Worm (Caenorhabditis elegans) whole organism, L3 larva: ENCODE results near the gene taco-1.

ENCODE experiments used
- ZK546.5 ChIP-seq: sonication (generic microtip); optimal IDR thresholded peaks from 2 replicates; lab custom pipeline; 2017; ENCODE audit warnings: missing biosample characterization, missing genetic modification characterization
- ama-1 ChIP-seq: fragments of 150-350 bp; optimal IDR thresholded peaks from 2 replicates; lab custom pipeline; 2018
- ceh-16 ChIP-seq: sonication (generic microtip); optimal IDR thresholded peaks from 2 replicates; lab custom pipeline; 2017; ENCODE audit warnings: missing biosample characterization, missing genetic modification characterization
- ceh-28 ChIP-seq: fragments of 150-350 bp; optimal IDR thresholded peaks from 2 replicates; lab custom pipeline; 2014; ENCODE audit warnings: missing biosample characterization, missing genetic modification reagents, missing genetic modification characterization
- ceh-82 ChIP-seq: fragments of 150-350 bp; optimal IDR thresholded peaks from 2 replicates; lab custom pipeline; 2014; ENCODE audit warnings: missing biosample characterization, missing genetic modification characterization
- ceh-9 ChIP-seq: sonication (generic microtip); optimal IDR thresholded peaks from 2 replicates; lab custom pipeline; 2018; ENCODE audit warnings: missing biosample characterization, missing genetic modification characterization
- daf-12 ChIP-seq: fragments of 150-350 bp; optimal IDR thresholded peaks from 2 replicates; lab custom pipeline; 2014; ENCODE audit warnings: missing biosample characterization, missing genetic modification reagents, missing genetic modification characterization
- egl-27 ChIP-seq: sonication (generic microtip); optimal IDR thresholded peaks from 4 replicates; lab custom pipeline; 2017; ENCODE audit warnings: missing biosample characterization, missing genetic modification reagents, missing genetic modification characterization
- egl-5 ChIP-seq: fragments of 150-350 bp; optimal IDR thresholded peaks from 2 replicates; lab custom pipeline; 2017; ENCODE audit warnings: missing biosample characterization, missing genetic modification reagents, missing genetic modification characterization, inconsistent platforms
- elt-1 ChIP-seq: fragments of 150-350 bp; optimal IDR thresholded peaks from 2 replicates; lab custom pipeline; 2014; ENCODE audit warnings: missing biosample characterization, missing genetic modification characterization
- elt-3 ChIP-seq, 3 experiments: fragments of 150-350 bp in 1 of 3; sonication (generic microtip) in 2 of 3; optimal IDR thresholded peaks; 2 replicates in 2 of 3; 4 replicates in 1 of 3; lab custom pipeline; 2014 to 2017; ENCODE audit warnings: missing biosample characterization in 3 of 3, missing genetic modification characterization in 3 of 3
- eor-1 ChIP-seq, 2 experiments: fragments of 150-350 bp; optimal IDR thresholded peaks; 2 replicates each; lab custom pipeline; 2014 to 2018; ENCODE audit warnings: missing biosample characterization in 2 of 2, missing genetic modification characterization in 2 of 2
- fkh-10 ChIP-seq: sonication (generic microtip); optimal IDR thresholded peaks from 2 replicates; lab custom pipeline; 2017; ENCODE audit warnings: missing biosample characterization, missing genetic modification reagents, missing genetic modification characterization
- lin-15B ChIP-seq: fragments of 150-350 bp; optimal IDR thresholded peaks from 2 replicates; lab custom pipeline; 2014; ENCODE audit warnings: missing biosample characterization, missing genetic modification characterization
- lin-39 ChIP-seq: fragments of 150-350 bp; optimal IDR thresholded peaks from 2 replicates; lab custom pipeline; 2018; ENCODE audit warnings: missing biosample characterization, missing genetic modification reagents, missing genetic modification characterization
- lsy-12 ChIP-seq: sonication (generic microtip); optimal IDR thresholded peaks from 2 replicates; lab custom pipeline; 2016; ENCODE audit warnings: mild to moderate bottlenecking, missing genetic modification characterization, missing compliant biosample characterization
- nhr-11 ChIP-seq: fragments of 150-350 bp; optimal IDR thresholded peaks from 2 replicates; lab custom pipeline; 2014; ENCODE audit warnings: missing biosample characterization, missing genetic modification characterization
- nhr-12 ChIP-seq: fragments of 150-350 bp; optimal IDR thresholded peaks from 2 replicates; lab custom pipeline; 2014; ENCODE audit warnings: missing biosample characterization, missing genetic modification characterization
- nhr-23 ChIP-seq: fragments of 150-350 bp; optimal IDR thresholded peaks from 2 replicates; lab custom pipeline; 2014; ENCODE audit warnings: missing biosample characterization, missing genetic modification reagents, missing genetic modification characterization
- nhr-237 ChIP-seq: fragments of 150-350 bp; optimal IDR thresholded peaks from 2 replicates; lab custom pipeline; 2014; ENCODE audit warnings: missing biosample characterization, missing genetic modification characterization
- nhr-25 ChIP-seq: sonication (generic microtip); optimal IDR thresholded peaks from 2 replicates; lab custom pipeline; 2017; ENCODE audit warnings: missing biosample characterization, missing genetic modification characterization
- nhr-28 ChIP-seq: fragments of 150-350 bp; optimal IDR thresholded peaks from 2 replicates; lab custom pipeline; 2014; ENCODE audit warnings: missing biosample characterization, missing genetic modification characterization
- nhr-43 ChIP-seq: sonication (generic microtip); optimal IDR thresholded peaks from 2 replicates; lab custom pipeline; 2016; ENCODE audit warnings: mild to moderate bottlenecking, missing genetic modification characterization, missing compliant biosample characterization; ENCODE audit not compliant: poor library complexity, severe bottlenecking
- nhr-67 ChIP-seq: fragments of 150-350 bp; optimal IDR thresholded peaks from 2 replicates; lab custom pipeline; 2014; ENCODE audit warnings: missing biosample characterization, missing genetic modification characterization
- nhr-76 ChIP-seq: fragments of 150-350 bp; sonication (generic microtip); optimal IDR thresholded peaks from 5 replicates; lab custom pipeline; 2014; ENCODE audit warnings: missing biosample characterization, missing genetic modification characterization
- nhr-77 ChIP-seq: fragments of 150-350 bp; optimal IDR thresholded peaks from 2 replicates; lab custom pipeline; 2014; ENCODE audit warnings: missing biosample characterization, missing genetic modification characterization
- pha-4 ChIP-seq: fragments of 150-350 bp; optimal IDR thresholded peaks from 2 replicates; lab custom pipeline; 2014; ENCODE audit warnings: missing biosample characterization, missing genetic modification reagents, missing genetic modification characterization
- pqm-1 ChIP-seq: fragments of 150-350 bp; optimal IDR thresholded peaks from 2 replicates; lab custom pipeline; 2017; ENCODE audit warnings: missing biosample characterization, missing genetic modification characterization, inconsistent platforms
- skn-1 ChIP-seq: fragments of 150-350 bp; optimal IDR thresholded peaks from 2 replicates; lab custom pipeline; 2014; ENCODE audit warnings: missing biosample characterization, missing genetic modification characterization
- snpc-4 ChIP-seq: fragments of 150-350 bp; optimal IDR thresholded peaks from 2 replicates; lab custom pipeline; 2014; ENCODE audit warnings: missing biosample characterization, missing genetic modification characterization
- tbx-2 ChIP-seq: sonication (generic microtip); optimal IDR thresholded peaks from 2 replicates; lab custom pipeline; 2016; ENCODE audit warnings: mild to moderate bottlenecking, missing genetic modification characterization, missing compliant biosample characterization
- ztf-11 ChIP-seq: fragments of 150-350 bp; optimal IDR thresholded peaks from 2 replicates; lab custom pipeline; 2014; ENCODE audit warnings: missing biosample characterization, missing genetic modification characterization

Gene taco-1

DNA sequence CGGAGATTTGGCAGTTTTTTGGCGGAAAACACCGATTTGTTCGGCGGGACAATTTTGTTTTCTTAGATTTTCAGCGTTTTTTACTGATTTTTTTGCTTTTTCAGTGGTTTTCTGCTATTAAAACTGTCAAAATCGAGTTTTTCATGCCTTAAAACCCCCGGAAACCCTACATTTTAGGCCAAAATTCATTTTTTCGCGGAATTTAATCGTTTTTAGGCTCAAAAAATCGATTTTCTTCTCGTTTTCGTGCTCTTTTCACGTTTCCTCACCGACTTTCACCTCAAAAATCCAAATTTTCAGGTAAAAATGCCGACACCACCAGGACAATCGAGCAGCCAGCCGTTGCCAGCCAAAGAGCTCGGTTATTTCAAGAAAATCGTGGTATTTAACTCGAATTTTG is 48.4 kb upstream of the taco-1 start, which contains the start of gene hpo-29:
hpo-29 (plus strand) TSS at position 301 of the 400 bp plus-strand sequence.
- TF ChIP-seq egl-5 (tag; lab: Kevin White, UChicago): no peak
- TF ChIP-seq ceh-28 (tag; lab: Kevin White, UChicago): no peak
- no peak for TF ChIP-seq eor-1 (tag; optimal IDR thresholded peaks at IDR 0.05; lab: Kevin White, UChicago)
- TF ChIP-seq skn-1 (tag; lab: Kevin White, UChicago): no peak
- no peak for TF ChIP-seq nhr-76 (tag; lab: Kevin White, UChicago)
- TF ChIP-seq nhr-11 (tag; lab: Kevin White, UChicago): no peak
- TF ChIP-seq ceh-9 (tag; lab: Kevin White, UChicago): no peak
- TF ChIP-seq nhr-25: no peak
- no peak for TF ChIP-seq ama-1 (lab: Kevin White, UChicago)
- TF ChIP-seq ceh-16: no peak
- no peak for TF ChIP-seq lin-15B (tag; lab: Kevin White, UChicago)
- no peak for TF ChIP-seq fkh-10
- TF ChIP-seq tbx-2: no peak
- no peak for TF ChIP-seq pqm-1 (tag; lab: Kevin White, UChicago)
- no peak for TF ChIP-seq ceh-82 (tag; lab: Kevin White, UChicago)
- TF ChIP-seq egl-27 (tag; lab: Kevin White, UChicago): no peak
- TF ChIP-seq, all 47 proteins: peak for 0

DNA sequence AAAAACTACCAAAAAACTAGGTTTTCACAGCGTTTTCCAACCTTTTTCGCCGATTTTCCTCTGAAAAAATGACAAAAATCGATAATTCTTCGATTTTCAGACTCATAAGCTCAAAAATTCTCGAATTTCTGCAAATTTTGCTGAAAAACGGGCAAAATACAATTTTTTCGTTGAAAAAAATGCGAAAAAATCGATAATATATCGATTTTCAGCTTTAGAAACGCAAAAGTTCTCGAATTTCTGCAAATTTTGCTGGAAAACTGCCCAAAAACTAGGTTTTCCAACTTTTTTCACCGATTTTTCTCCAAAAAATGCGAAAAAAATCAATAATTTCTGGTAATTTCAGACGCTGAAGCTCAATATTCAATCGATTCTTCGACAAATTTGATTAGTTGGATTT is 32.5 kb upstream of the taco-1 start:
- peak; percentile 60 for TF ChIP-seq ceh-28 (tag; lab: Kevin White, UChicago)
- TF ChIP-seq skn-1 (tag; lab: Kevin White, UChicago): no peak
- no peak for TF ChIP-seq fkh-10
- TF ChIP-seq nhr-12 (tag; lab: Kevin White, UChicago): no peak
- TF ChIP-seq snpc-4 (tag; lab: Kevin White, UChicago): no peak
- no peak for TF ChIP-seq ama-1 (lab: Kevin White, UChicago)
- TF ChIP-seq elt-1 (tag; lab: Kevin White, UChicago): no peak

DNA sequence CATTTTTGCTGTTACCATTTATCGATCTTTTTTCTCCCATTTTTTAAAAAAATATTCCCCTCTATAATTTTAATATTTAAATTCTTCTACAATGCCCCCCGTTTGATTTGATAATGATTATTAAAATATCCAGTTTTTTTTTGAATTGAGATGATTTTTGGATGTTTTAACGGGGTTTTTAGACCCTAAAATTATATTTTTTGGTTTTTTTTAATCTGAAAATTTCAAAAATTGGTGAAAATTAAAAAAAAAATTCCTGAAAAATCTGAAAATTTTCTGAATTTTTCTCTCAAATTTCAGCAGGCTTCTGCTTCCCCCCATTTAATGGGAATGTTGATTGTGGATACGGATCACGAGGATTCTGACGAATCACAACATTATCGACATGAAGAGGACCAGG is 29.7 kb upstream of the taco-1 start, which contains the start of gene Y50D7A.3:
Y50D7A.3 (plus strand) TSS at position 301 of the 400 bp plus-strand sequence.
- TF ChIP-seq nhr-28 (tag; lab: Kevin White, UChicago) (no peak), nhr-25 (no peak), pqm-1 (tag; lab: Kevin White, UChicago) (no peak), ama-1 (lab: Kevin White, UChicago) (no peak), ceh-16 (no peak), skn-1 (tag; lab: Kevin White, UChicago) (no peak), daf-12 (no peak), ztf-11 (tag; lab: Kevin White, UChicago) (no peak), lsy-12 (no peak), nhr-237 (tag; lab: Kevin White, UChicago) (no peak), nhr-43 (no peak), ZK546.5 (tag; lab: Kevin White, UChicago) (no peak), ceh-9 (tag; lab: Kevin White, UChicago) (no peak)

DNA sequence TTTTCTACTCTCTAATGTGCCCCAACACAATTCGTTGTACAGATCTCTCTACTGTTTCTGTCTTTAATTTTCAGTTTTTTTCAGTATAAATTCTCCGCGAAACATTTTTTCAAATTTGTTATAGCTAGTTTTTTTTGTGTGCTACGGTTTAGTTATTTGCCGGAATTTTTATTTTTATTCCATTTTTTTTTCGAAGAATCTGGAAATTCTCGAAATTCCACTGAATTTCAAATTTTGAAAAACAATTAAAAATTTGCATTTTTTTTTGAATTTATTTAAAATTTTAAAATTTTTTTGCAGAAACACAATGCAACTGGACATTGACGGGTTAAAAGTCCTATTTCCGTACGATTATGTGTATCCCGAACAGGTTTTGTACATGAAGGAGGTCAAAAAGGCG is 19.1 kb upstream of the taco-1 start, which contains the start of gene xpd-1:
xpd-1 (plus strand) TSS at position 301 of the 400 bp plus-strand sequence.
- TF ChIP-seq nhr-67: no peak
- TF ChIP-seq lin-39 (tag; lab: Kevin White, UChicago): no peak
- no peak for TF ChIP-seq skn-1 (tag; lab: Kevin White, UChicago)
- no peak for TF ChIP-seq lin-15B (tag; lab: Kevin White, UChicago)
- no peak for TF ChIP-seq nhr-237 (tag; lab: Kevin White, UChicago)
- TF ChIP-seq ama-1 (lab: Kevin White, UChicago): no peak
- no peak for TF ChIP-seq pha-4
- TF ChIP-seq eor-1 (tag; optimal IDR thresholded peaks at IDR 0.05; lab: Kevin White, UChicago): no peak
- no peak for TF ChIP-seq nhr-25
- no peak for TF ChIP-seq egl-5 (tag; lab: Kevin White, UChicago)
- TF ChIP-seq ZK546.5 (tag; lab: Kevin White, UChicago): no peak
- no peak for TF ChIP-seq nhr-77 (tag; lab: Kevin White, UChicago)

DNA sequence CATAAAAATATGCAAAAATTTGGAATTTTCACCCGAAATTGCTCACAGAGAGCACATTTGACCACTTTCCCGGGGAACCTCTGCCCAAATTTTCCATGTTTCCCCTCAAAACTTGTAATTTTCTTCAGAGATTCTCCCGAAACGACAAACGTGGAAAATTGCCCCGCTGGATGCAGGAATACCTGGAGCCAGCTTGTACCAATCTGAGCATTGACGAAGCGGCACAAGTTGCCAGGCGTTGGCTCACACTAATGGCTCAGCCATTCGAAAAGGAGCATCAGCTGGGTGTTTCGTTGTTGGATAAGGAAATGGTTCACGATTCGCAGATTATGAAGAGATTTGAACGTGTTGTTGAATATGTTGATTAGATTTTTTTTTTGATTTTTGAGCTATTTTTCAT is 1.4 kb upstream of the taco-1 start:
- TF ChIP-seq ama-1 (lab: Kevin White, UChicago) (no peak), lin-39 (tag; lab: Kevin White, UChicago) (no peak), elt-1 (tag; lab: Kevin White, UChicago) (no peak), nhr-23 (tag; lab: Kevin White, UChicago) (no peak), elt-3 (tag; optimal IDR thresholded peaks at IDR 0.05; lab: Kevin White, UChicago) (no peak), nhr-28 (tag; lab: Kevin White, UChicago) (no peak), ceh-16 (no peak), nhr-12 (tag; lab: Kevin White, UChicago) (no peak)
